Fruit fly (Drosophila melanogaster) S2 (cell line): Measurements from ENCODE around the gene CG11369.

Experiments
- CG8478 ChIP-seq: fragments of >200 bp; optimal IDR thresholded peaks from 2 replicates; lab custom pipeline; 2018
- CTCF ChIP-seq, 2 experiments: fragments of >200 bp; optimal IDR thresholded peaks; 2 replicates each; lab custom pipeline; 2018

dm6 chrX:7604503-7604969, 30.4 kb downstream of the CG11369 start:
- no peak for TF ChIP-seq CG8478 (lab: Kevin White, UChicago)
- no peak for TF ChIP-seq CTCF (optimal IDR thresholded peaks at IDR 0.05; lab: Kevin White, UChicago)
